Worm (Caenorhabditis elegans) whole organism, L2 larva: Measurements from ENCODE around the gene gcy-20.

Experiments
- alr-1 ChIP-seq: fragments of 150-350 bp; optimal IDR thresholded peaks from 2 replicates; lab custom pipeline; 2014; ENCODE audit warnings: missing biosample characterization, missing genetic modification characterization
- aly-2 ChIP-seq: fragments of 150-350 bp; optimal IDR thresholded peaks from 2 replicates; lab custom pipeline; 2014; ENCODE audit warnings: missing biosample characterization, missing genetic modification characterization
- dmd-4 ChIP-seq: sonication (generic microtip); optimal IDR thresholded peaks from 2 replicates; lab custom pipeline; 2017; ENCODE audit warnings: missing biosample characterization, missing genetic modification characterization
- elt-3 ChIP-seq: sonication (generic microtip); optimal IDR thresholded peaks from 2 replicates; lab custom pipeline; 2017; ENCODE audit warnings: missing biosample characterization, missing genetic modification characterization
- nhr-11 ChIP-seq: fragments of 150-350 bp; optimal IDR thresholded peaks from 2 replicates; lab custom pipeline; 2014; ENCODE audit warnings: missing biosample characterization, missing genetic modification characterization
- nhr-237 ChIP-seq: fragments of 150-350 bp; optimal IDR thresholded peaks from 2 replicates; lab custom pipeline; 2014; ENCODE audit warnings: missing biosample characterization, missing genetic modification characterization
- skn-1 ChIP-seq: sonication (generic microtip); optimal IDR thresholded peaks from 2 replicates; lab custom pipeline; 2017; ENCODE audit warnings: missing biosample characterization, missing genetic modification characterization
- unc-55 ChIP-seq: fragments of 150-350 bp; sonication (generic microtip); optimal IDR thresholded peaks from 3 replicates; lab custom pipeline; 2014; ENCODE audit warnings: missing biosample characterization, missing genetic modification reagents, missing genetic modification characterization

- TF ChIP-seq unc-55 (no peak), dmd-4 (tag; lab: Kevin White, UChicago) (no peak), skn-1 (tag; lab: Kevin White, UChicago) (no peak), nhr-237 (tag; lab: Kevin White, UChicago) (no peak), elt-3 (tag; lab: Kevin White, UChicago) (no peak), nhr-11 (no peak), aly-2 (no peak), alr-1 (tag; lab: Kevin White, UChicago) (no peak)
Observed at ce11 chrV:16275347-16275746, 21.8 kb upstream of the gcy-20 start, which contains the start of gene pacl-1.
